Fruit fly (Drosophila melanogaster) whole organism, embryonic: ENCODE results near the gene P58IPK.

Experiments
- CG10267 ChIP-seq: fragments of 200-800 bp; sonication (Bioruptor generic); optimal IDR thresholded peaks from 2 replicates; lab custom pipeline; 2018; ENCODE audit warnings: missing biosample characterization, mild to moderate bottlenecking, missing genetic modification characterization, moderate library complexity
- CG10431 ChIP-seq: fragments of 200-800 bp; sonication (Bioruptor generic); optimal IDR thresholded peaks from 3 replicates; lab custom pipeline; 2018; ENCODE audit warnings: missing biosample characterization, mild to moderate bottlenecking, missing genetic modification characterization
- CG11093 ChIP-seq: fragments of 200-800 bp; sonication (Bioruptor generic); IDR thresholded peaks from 3 replicates; pipeline ENCODE4 v1.3.6; 2022; ENCODE audit warnings: missing biosample characterization, missing genetic modification characterization
- CG13424 ChIP-seq: fragments of 200-800 bp; sonication (Bioruptor generic); optimal IDR thresholded peaks from 2 replicates; lab custom pipeline; 2019; ENCODE audit warnings: missing biosample characterization, mild to moderate bottlenecking, missing genetic modification characterization, moderate library complexity
- CG13775 ChIP-seq: fragments of 200-800 bp; sonication (Bioruptor generic); optimal IDR thresholded peaks from 3 replicates; lab custom pipeline; 2017; ENCODE audit warnings: missing biosample characterization, mild to moderate bottlenecking, missing genetic modification characterization
- CG14965 ChIP-seq: fragments of 200-800 bp; sonication (Bioruptor generic); optimal IDR thresholded peaks from 2 replicates; lab custom pipeline; 2016; ENCODE audit warnings: missing biosample characterization, missing genetic modification characterization, borderline replicate concordance
- CG1602 ChIP-seq: fragments of 200-800 bp; sonication (Bioruptor generic); optimal IDR thresholded peaks from 3 replicates; lab custom pipeline; 2016; ENCODE audit warnings: missing biosample characterization, missing genetic modification characterization
- CG16863 ChIP-seq: fragments of 200-800 bp; sonication (Bioruptor generic); optimal IDR thresholded peaks from 3 replicates; lab custom pipeline; 2016; ENCODE audit warnings: missing biosample characterization, missing genetic modification characterization
- CG17385 ChIP-seq: fragments of 200-800 bp; sonication (Bioruptor generic); optimal IDR thresholded peaks from 3 replicates; lab custom pipeline; 2018; ENCODE audit warnings: missing biosample characterization, mild to moderate bottlenecking, missing genetic modification characterization
- CG17802 ChIP-seq: fragments of 200-800 bp; sonication (Bioruptor generic); optimal IDR thresholded peaks from 2 replicates; lab custom pipeline; 2018; ENCODE audit warnings: missing biosample characterization, mild to moderate bottlenecking, missing genetic modification characterization, moderate library complexity
- CG18764 ChIP-seq: fragments of 200-800 bp; sonication (Bioruptor generic); optimal IDR thresholded peaks from 3 replicates; lab custom pipeline; 2016; ENCODE audit warnings: missing biosample characterization, missing genetic modification characterization
- CG2889 ChIP-seq: fragments of 200-800 bp; sonication (Bioruptor generic); IDR thresholded peaks from 3 replicates; pipeline ENCODE4 v1.3.6; 2022; ENCODE audit warnings: missing biosample characterization, missing genetic modification characterization
- CG3281 ChIP-seq: fragments of 200-800 bp; sonication (Bioruptor generic); optimal IDR thresholded peaks from 3 replicates; lab custom pipeline; 2017; ENCODE audit warnings: missing biosample characterization, mild to moderate bottlenecking, missing genetic modification characterization
- CG33557 ChIP-seq: fragments of 200-800 bp; sonication (Bioruptor generic); optimal IDR thresholded peaks from 2 replicates; lab custom pipeline; 2019; ENCODE audit warnings: missing biosample characterization, mild to moderate bottlenecking, missing genetic modification characterization, moderate library complexity
- CG34224 ChIP-seq: fragments of 200-800 bp; sonication (Bioruptor generic); IDR thresholded peaks from 3 replicates; pipeline ENCODE4 v1.3.6; 2022; ENCODE audit warnings: missing biosample characterization, missing genetic modification characterization; ENCODE audit not compliant: partially characterized antibody
- CG3847 ChIP-seq: fragments of 200-800 bp; sonication (Bioruptor generic); IDR thresholded peaks from 2 replicates; pipeline ENCODE4 v1.3.6; 2022; ENCODE audit warnings: missing biosample characterization, missing genetic modification characterization
- CG4360 ChIP-seq: fragments of 200-800 bp; sonication (Bioruptor generic); IDR thresholded peaks from 2 replicates; pipeline ENCODE4 v1.3.6; 2022; ENCODE audit warnings: missing biosample characterization, missing genetic modification characterization
- CG7963 ChIP-seq: fragments of 200-800 bp; sonication (Bioruptor generic); IDR thresholded peaks from 3 replicates; pipeline ENCODE4 v1.3.6; 2022; ENCODE audit warnings: missing biosample characterization, missing genetic modification characterization; ENCODE audit not compliant: partially characterized antibody
- CG8290 ChIP-seq, 3 experiments: fragments of 200-800 bp; sonication (Bioruptor generic); optimal IDR thresholded peaks; 2 replicates each; lab custom pipeline; 2016 to 2019; ENCODE audit warnings: missing biosample characterization in 3 of 3, missing genetic modification characterization in 3 of 3, mild to moderate bottlenecking in 2 of 3, moderate library complexity in 1 of 3
- CG9876 ChIP-seq: fragments of 200-800 bp; sonication (Bioruptor generic); optimal IDR thresholded peaks from 2 replicates; lab custom pipeline; 2016; ENCODE audit warnings: missing biosample characterization, missing genetic modification characterization
- Doc3 ChIP-seq: fragments of 200-800 bp; sonication (Bioruptor generic); IDR thresholded peaks from 3 replicates; pipeline ENCODE4 v1.3.6; 2022; ENCODE audit warnings: missing biosample characterization, missing genetic modification characterization; ENCODE audit not compliant: partially characterized antibody
- ERR ChIP-seq: fragments of 200-800 bp; sonication (Bioruptor generic); optimal IDR thresholded peaks from 2 replicates; lab custom pipeline; 2016; ENCODE audit warnings: missing biosample characterization, missing genetic modification characterization
- Ets65A ChIP-seq: fragments of 200-800 bp; sonication (Bioruptor generic); peaks from one replicate; lab custom pipeline; 2016; ENCODE audit warnings: missing biosample characterization, missing genetic modification characterization
- Gsc ChIP-seq: fragments of 200-800 bp; sonication (Bioruptor generic); IDR thresholded peaks from 2 replicates; pipeline ENCODE4 v1.3.6; 2022; ENCODE audit warnings: missing biosample characterization, missing genetic modification characterization
- HLH54F ChIP-seq: fragments of 200-800 bp; sonication (Bioruptor generic); optimal IDR thresholded peaks from 3 replicates; lab custom pipeline; 2016; ENCODE audit warnings: missing biosample characterization, missing genetic modification characterization
- Myb ChIP-seq: fragments of 200-800 bp; sonication (Bioruptor generic); optimal IDR thresholded peaks from 2 replicates; lab custom pipeline; 2016; ENCODE audit warnings: missing biosample characterization, missing genetic modification characterization
- NC2α ChIP-seq: fragments of 200-800 bp; sonication (Bioruptor generic); optimal IDR thresholded peaks from 2 replicates; lab custom pipeline; 2016; ENCODE audit warnings: missing biosample characterization, missing genetic modification characterization
- NFAT ChIP-seq: fragments of 200-800 bp; sonication (Bioruptor generic); IDR thresholded peaks from 2 replicates; pipeline ENCODE4 v1.3.6; 2022; ENCODE audit warnings: missing biosample characterization, missing genetic modification characterization
- NK7.1 ChIP-seq: fragments of 200-800 bp; sonication (Bioruptor generic); optimal IDR thresholded peaks from 3 replicates; lab custom pipeline; 2016; ENCODE audit warnings: missing biosample characterization, missing genetic modification characterization
- PHDP ChIP-seq: fragments of 200-800 bp; sonication (Bioruptor generic); optimal IDR thresholded peaks from 3 replicates; lab custom pipeline; 2018; ENCODE audit warnings: missing biosample characterization, mild to moderate bottlenecking, missing genetic modification characterization, moderate library complexity
- Poxn ChIP-seq: fragments of 200-800 bp; sonication (Bioruptor generic); IDR thresholded peaks from 2 replicates; pipeline ENCODE4 v1.3.6; 2022; ENCODE audit warnings: missing biosample characterization, missing genetic modification characterization
- Six4 ChIP-seq: fragments of 200-800 bp; sonication (Bioruptor generic); optimal IDR thresholded peaks from 2 replicates; lab custom pipeline; 2016; ENCODE audit warnings: missing biosample characterization, missing genetic modification characterization
- Sox102F ChIP-seq: fragments of 200-800 bp; sonication (Bioruptor generic); optimal IDR thresholded peaks from 2 replicates; lab custom pipeline; 2018; ENCODE audit warnings: missing biosample characterization, mild to moderate bottlenecking, missing genetic modification characterization, moderate library complexity
- ase ChIP-seq: fragments of 200-800 bp; sonication (Bioruptor generic); IDR thresholded peaks from 3 replicates; pipeline ENCODE4 v1.3.6; 2022; ENCODE audit warnings: missing biosample characterization, missing genetic modification characterization
- bbx ChIP-seq: fragments of 200-800 bp; sonication (Bioruptor generic); IDR thresholded peaks from 2 replicates; pipeline ENCODE4 v1.3.6; 2022; ENCODE audit warnings: missing biosample characterization, missing genetic modification characterization; ENCODE audit not compliant: partially characterized antibody
- chinmo ChIP-seq: fragments of 200-800 bp; sonication (Bioruptor generic); IDR thresholded peaks from 4 replicates; pipeline ENCODE4 v1.3.6; 2022; ENCODE audit warnings: missing biosample characterization, missing genetic modification characterization; ENCODE audit not compliant: partially characterized antibody
- chn ChIP-seq: fragments of 200-800 bp; sonication (Bioruptor generic); optimal IDR thresholded peaks from 2 replicates; lab custom pipeline; 2016; ENCODE audit warnings: missing biosample characterization, missing genetic modification characterization
- ci ChIP-seq: fragments of 200-800 bp; sonication (Bioruptor generic); IDR thresholded peaks from 3 replicates; pipeline ENCODE4 v1.3.6; 2022; ENCODE audit warnings: missing biosample characterization, missing genetic modification characterization
- corto ChIP-seq: fragments of 200-800 bp; sonication (Bioruptor generic); optimal IDR thresholded peaks from 2 replicates; lab custom pipeline; 2016; ENCODE audit warnings: missing biosample characterization, mild to moderate bottlenecking, missing genetic modification characterization, moderate library complexity
- exex ChIP-seq: fragments of 200-800 bp; sonication (Bioruptor generic); optimal IDR thresholded peaks from 4 replicates; lab custom pipeline; 2018; ENCODE audit warnings: missing biosample characterization, mild to moderate bottlenecking, missing genetic modification characterization, moderate library complexity
- gcm2 ChIP-seq: fragments of 200-800 bp; sonication (Bioruptor generic); optimal IDR thresholded peaks from 2 replicates; lab custom pipeline; 2016; ENCODE audit warnings: missing biosample characterization, missing genetic modification characterization
- gro ChIP-seq: fragments of 200-800 bp; sonication (Bioruptor generic); optimal IDR thresholded peaks from 2 replicates; lab custom pipeline; 2016; ENCODE audit warnings: missing biosample characterization, missing genetic modification characterization
- gt ChIP-seq: fragments of 200-800 bp; sonication (Bioruptor generic); IDR thresholded peaks from 2 replicates; pipeline ENCODE4 v1.3.6; 2022; ENCODE audit warnings: missing biosample characterization, missing genetic modification characterization
- hb ChIP-seq: fragments of 200-800 bp; sonication (Bioruptor generic); IDR thresholded peaks from 3 replicates; pipeline ENCODE4 v1.3.6; 2022; ENCODE audit warnings: missing biosample characterization, missing genetic modification characterization; ENCODE audit not compliant: partially characterized antibody
- klu ChIP-seq: fragments of 200-800 bp; sonication (Bioruptor generic); IDR thresholded peaks from 2 replicates; pipeline ENCODE4 v1.3.6; 2022; ENCODE audit warnings: missing biosample characterization, missing genetic modification characterization
- lov ChIP-seq, 2 experiments: fragments of 200-800 bp in 1 of 2; fragments of >200 bp in 1 of 2; sonication (Bioruptor generic) in 1 of 2; IDR thresholded peaks in 1 of 2; optimal IDR thresholded peaks in 1 of 2; 2 replicates in 1 of 2; 3 replicates in 1 of 2; pipeline versions ENCODE4 v1.3.6 to Lab custom; 2017 to 2022; ENCODE audit warnings: missing biosample characterization in 1 of 2, missing genetic modification characterization in 1 of 2
- phol ChIP-seq: fragments of 200-800 bp; sonication (Bioruptor generic); optimal IDR thresholded peaks from 3 replicates; lab custom pipeline; 2018; ENCODE audit warnings: missing biosample characterization, mild to moderate bottlenecking, missing genetic modification characterization, moderate library complexity
- sens ChIP-seq: fragments of 200-800 bp; sonication (Bioruptor generic); peaks from one replicate; lab custom pipeline; 2016; ENCODE audit warnings: missing biosample characterization, missing genetic modification characterization
- tin ChIP-seq: fragments of 200-800 bp; sonication (Bioruptor generic); optimal IDR thresholded peaks from 3 replicates; lab custom pipeline; 2016; ENCODE audit warnings: missing biosample characterization, missing genetic modification characterization

The P58IPK gene

dm6 chr3R:9550265-9551012 lies 36.3 kb upstream of the P58IPK start (continued):
- TF ChIP-seq CG10431: no peak
- TF ChIP-seq PHDP: peak; percentile 1
- no peak for TF ChIP-seq gcm2 (GFP tag; lab: Kevin White, UChicago)
- TF ChIP-seq CG18764: no peak
- no peak for TF ChIP-seq CG3281 (GFP tag; lab: Kevin White, UChicago)
- no peak for TF ChIP-seq CG17802 (tag; lab: Kevin White, UChicago)
- TF ChIP-seq bbx (GFP tag; lab: Robert Waterston, UW): no peak
- TF ChIP-seq sens (GFP tag; lab: Kevin White, UChicago): no peak
- TF ChIP-seq CG14965: no peak
- TF ChIP-seq CG33557 (GFP tag; lab: Kevin White, UChicago): no peak
- TF ChIP-seq phol (tag; lab: Kevin White, UChicago): no peak
- no peak for TF ChIP-seq CG2889
- peak; percentile 29 for TF ChIP-seq ERR (GFP tag; lab: Kevin White, UChicago)
- TF ChIP-seq CG13775 (GFP tag; lab: Kevin White, UChicago): no peak
- no peak for TF ChIP-seq Poxn (GFP tag; lab: Robert Waterston, UW)
- TF ChIP-seq ase (GFP tag; lab: Robert Waterston, UW): no peak
- TF ChIP-seq CG16863 (GFP tag; lab: Kevin White, UChicago): no peak
- no peak for TF ChIP-seq hb
- TF ChIP-seq Doc3: no peak
- peak; percentile 39 for TF ChIP-seq exex (tag; lab: Kevin White, UChicago)
- no peak for TF ChIP-seq CG10267 (tag; lab: Kevin White, UChicago)
- no peak for TF ChIP-seq lov (optimal IDR thresholded peaks at IDR 0.05; lab: Kevin White, UChicago)
- TF ChIP-seq lov (GFP tag; IDR thresholded peaks at IDR 0.05; lab: Robert Waterston, UW): no peak
- no peak for TF ChIP-seq chinmo (GFP tag; lab: Robert Waterston, UW)
- TF ChIP-seq CG17385: peak; percentile 18
- no peak for TF ChIP-seq NK7.1 (GFP tag; lab: Kevin White, UChicago)
- TF ChIP-seq chn: no peak
- TF ChIP-seq Gsc: no peak
- TF ChIP-seq Six4: no peak
- no peak for TF ChIP-seq HLH54F (GFP tag; lab: Kevin White, UChicago)
- TF ChIP-seq gro (GFP tag; lab: Kevin White, UChicago): no peak
- no peak for TF ChIP-seq CG11093
- no peak for TF ChIP-seq NC2α (GFP tag; lab: Kevin White, UChicago)
- no peak for TF ChIP-seq Myb
- no peak for TF ChIP-seq CG34224 (GFP tag; lab: Robert Waterston, UW)
- no peak for TF ChIP-seq CG7963 (GFP tag; lab: Robert Waterston, UW)
- no peak for TF ChIP-seq CG4360 (GFP tag; lab: Robert Waterston, UW)
- TF ChIP-seq ci (GFP tag; lab: Robert Waterston, UW): no peak
- no peak for TF ChIP-seq CG1602
- TF ChIP-seq corto (GFP tag; lab: Kevin White, UChicago): peak; percentile 42
- no peak for TF ChIP-seq klu
- TF ChIP-seq tin (GFP tag; lab: Kevin White, UChicago): no peak
- no peak for TF ChIP-seq Sox102F (GFP tag; lab: Kevin White, UChicago)
- peak; percentile 31 for TF ChIP-seq CG13424 (tag; lab: Kevin White, UChicago)
- no peak for TF ChIP-seq CG9876 (GFP tag; lab: Kevin White, UChicago)
- no peak for TF ChIP-seq CG3847
- no peak for TF ChIP-seq Ets65A (GFP tag; lab: Kevin White, UChicago)
- TF ChIP-seq NFAT: no peak
- TF ChIP-seq CG8290 (GFP tag; optimal IDR thresholded peaks at IDR 0.05; lab: Kevin White, UChicago): no peak
- peak in 1 of 2 experiments; percentile 12 for TF ChIP-seq CG8290 (tag; optimal IDR thresholded peaks at IDR 0.05; lab: Kevin White, UChicago)
- no peak for TF ChIP-seq gt (GFP tag; lab: Robert Waterston, UW)
